Fruit fly (Drosophila melanogaster): ENCODE data around the gene Obp93a.

The Obp93a gene

dm6 chr3R:21129617-21130016 lies at the start of gene Obp93a:
TSS of gene Obp93a (minus strand) at chr3R:21129717.
- TF ChIP-seq Dll (optimal IDR thresholded peaks at IDR 0.05) (no peak), usp (GFP tag; optimal IDR thresholded peaks at IDR 0.05) (no peak), EcR (GFP tag; optimal IDR thresholded peaks at IDR 0.05) (no peak), pan (optimal IDR thresholded peaks at IDR 0.05) (no peak), CG8478 (optimal IDR thresholded peaks at IDR 0.05) (no peak)

- no peak for TF ChIP-seq EcR (GFP tag; optimal IDR thresholded peaks at IDR 0.05)
- no peak for TF ChIP-seq psq (optimal IDR thresholded peaks at IDR 0.05)
- no peak for TF ChIP-seq CG8478 (optimal IDR thresholded peaks at IDR 0.05)
- no peak for TF ChIP-seq usp (GFP tag; optimal IDR thresholded peaks at IDR 0.05)
- no peak for TF ChIP-seq pan (optimal IDR thresholded peaks at IDR 0.05)
- no peak for TF ChIP-seq Dll (optimal IDR thresholded peaks at IDR 0.05)
Observed at dm6 chr3R:21176663-21177145, 47.2 kb upstream of the Obp93a start.

dm6 chr3R:21169525-21170149 lies 40.1 kb upstream of the Obp93a start:
- TF ChIP-seq usp (GFP tag; optimal IDR thresholded peaks at IDR 0.05) (no peak), Dll (optimal IDR thresholded peaks at IDR 0.05) (no peak), psq (optimal IDR thresholded peaks at IDR 0.05) (no peak), EcR (GFP tag; optimal IDR thresholded peaks at IDR 0.05) (no peak), CG8478 (optimal IDR thresholded peaks at IDR 0.05) (no peak), pan (optimal IDR thresholded peaks at IDR 0.05) (no peak)

dm6 chr3R:21168105-21168504 lies 38.6 kb upstream of the Obp93a start, which contains the start of gene Snmp1:
TSS of gene Snmp1 (minus strand) at chr3R:21168205.
- TF ChIP-seq Dll (optimal IDR thresholded peaks at IDR 0.05) (no peak), CG8478 (optimal IDR thresholded peaks at IDR 0.05) (no peak), pan (optimal IDR thresholded peaks at IDR 0.05) (no peak), EcR (GFP tag; optimal IDR thresholded peaks at IDR 0.05) (no peak)

dm6 chr3R:21163318-21163828 lies 33.9 kb upstream of the Obp93a start, which contains the start of gene CG5810:
TSS of gene CG5810 (plus strand) at chr3R:21163778.
- TF ChIP-seq CG8478 (optimal IDR thresholded peaks at IDR 0.05) (no peak), EcR (GFP tag; optimal IDR thresholded peaks at IDR 0.05) (no peak), Dll (optimal IDR thresholded peaks at IDR 0.05) (no peak), usp (GFP tag; optimal IDR thresholded peaks at IDR 0.05) (no peak), pan (optimal IDR thresholded peaks at IDR 0.05) (no peak), psq (optimal IDR thresholded peaks at IDR 0.05) (no peak)

dm6 chr3R:21161620-21162029 lies 32.1 kb upstream of the Obp93a start:
- TF ChIP-seq pan (optimal IDR thresholded peaks at IDR 0.05) (no peak), EcR (GFP tag; optimal IDR thresholded peaks at IDR 0.05) (no peak), psq (optimal IDR thresholded peaks at IDR 0.05) (no peak), CG8478 (optimal IDR thresholded peaks at IDR 0.05) (no peak), usp (GFP tag; optimal IDR thresholded peaks at IDR 0.05) (no peak), Dll (optimal IDR thresholded peaks at IDR 0.05) (no peak)

- TF ChIP-seq CG8478 (optimal IDR thresholded peaks at IDR 0.05) (no peak), usp (GFP tag; optimal IDR thresholded peaks at IDR 0.05) (no peak), pan (optimal IDR thresholded peaks at IDR 0.05) (no peak), EcR (GFP tag; optimal IDR thresholded peaks at IDR 0.05) (no peak), Dll (optimal IDR thresholded peaks at IDR 0.05) (no peak), psq (optimal IDR thresholded peaks at IDR 0.05) (no peak)
Observed at dm6 chr3R:21161042-21161532, 31.6 kb upstream of the Obp93a start, which contains the start of gene cDIP. TSS of gene cDIP (minus strand) at chr3R:21161092.

- TF ChIP-seq usp (GFP tag; optimal IDR thresholded peaks at IDR 0.05) (no peak), EcR (GFP tag; optimal IDR thresholded peaks at IDR 0.05) (no peak), psq (optimal IDR thresholded peaks at IDR 0.05) (no peak), Dll (optimal IDR thresholded peaks at IDR 0.05) (no peak), pan (optimal IDR thresholded peaks at IDR 0.05) (no peak), CG8478 (optimal IDR thresholded peaks at IDR 0.05) (no peak)
Observed at dm6 chr3R:21158643-21159042, 29.1 kb upstream of the Obp93a start.

- no peak for TF ChIP-seq CG8478 (optimal IDR thresholded peaks at IDR 0.05)
- no peak for TF ChIP-seq usp (GFP tag; optimal IDR thresholded peaks at IDR 0.05)
- no peak for TF ChIP-seq Dll (optimal IDR thresholded peaks at IDR 0.05)
- no peak for TF ChIP-seq pan (optimal IDR thresholded peaks at IDR 0.05)
- TF ChIP-seq EcR (GFP tag; optimal IDR thresholded peaks at IDR 0.05), result no peak
- no peak for TF ChIP-seq psq (optimal IDR thresholded peaks at IDR 0.05)
Observed at dm6 chr3R:21156572-21157480, 27.3 kb upstream of the Obp93a start.

dm6 chr3R:21155931-21156488 lies 26.5 kb upstream of the Obp93a start:
- no peak for TF ChIP-seq Dll (optimal IDR thresholded peaks at IDR 0.05)
- TF ChIP-seq pan (optimal IDR thresholded peaks at IDR 0.05), result no peak
- no peak for TF ChIP-seq psq (optimal IDR thresholded peaks at IDR 0.05)
- no peak for TF ChIP-seq CG8478 (optimal IDR thresholded peaks at IDR 0.05)
- TF ChIP-seq usp (GFP tag; optimal IDR thresholded peaks at IDR 0.05), result no peak

dm6 chr3R:21154130-21154529 lies 24.6 kb upstream of the Obp93a start:
- TF ChIP-seq pan (optimal IDR thresholded peaks at IDR 0.05) (no peak), usp (GFP tag; optimal IDR thresholded peaks at IDR 0.05) (no peak), CG8478 (optimal IDR thresholded peaks at IDR 0.05) (no peak), psq (optimal IDR thresholded peaks at IDR 0.05) (no peak), EcR (GFP tag; optimal IDR thresholded peaks at IDR 0.05) (no peak), Dll (optimal IDR thresholded peaks at IDR 0.05) (no peak)

All from whole organism.